Worm (Caenorhabditis elegans): ENCODE measurements around the gene sinh-1.

ce11 chrII:12268857-12269256 lies 40.8 kb downstream of the sinh-1 start:
- no peak for TF ChIP-seq hnd-1 (tag; optimal IDR thresholded peaks at IDR 0.05)
- TF ChIP-seq ama-1 (optimal IDR thresholded peaks at IDR 0.05), result no peak
- no peak for TF ChIP-seq B0310.2 (tag; optimal IDR thresholded peaks at IDR 0.05)
- TF ChIP-seq flt-1 (GFP tag; IDR thresholded peaks at IDR 0.05), result no peak
- TF ChIP-seq F13C5.2 (tag; optimal IDR thresholded peaks at IDR 0.05), result no peak
- no peak for TF ChIP-seq tbx-11 (GFP tag; IDR thresholded peaks at IDR 0.05)
- no peak for TF ChIP-seq scrt-1 (GFP tag; IDR thresholded peaks at IDR 0.05)
- no peak for TF ChIP-seq tra-4 (tag; optimal IDR thresholded peaks at IDR 0.05)
- no peak for TF ChIP-seq hmbx-1 (tag; optimal IDR thresholded peaks at IDR 0.05)
- TF ChIP-seq pes-1 (GFP tag; IDR thresholded peaks at IDR 0.05), result no peak
- TF ChIP-seq ceh-36 (tag; optimal IDR thresholded peaks at IDR 0.05), result no peak
- no peak for TF ChIP-seq hmg-4 (GFP tag; optimal IDR thresholded peaks at IDR 0.05)
- no peak for TF ChIP-seq sea-1 (GFP tag; conservative IDR thresholded peaks at IDR 0.05)
